Worm (Caenorhabditis elegans): ENCODE measurements around the gene F56B3.6.

DNA sequence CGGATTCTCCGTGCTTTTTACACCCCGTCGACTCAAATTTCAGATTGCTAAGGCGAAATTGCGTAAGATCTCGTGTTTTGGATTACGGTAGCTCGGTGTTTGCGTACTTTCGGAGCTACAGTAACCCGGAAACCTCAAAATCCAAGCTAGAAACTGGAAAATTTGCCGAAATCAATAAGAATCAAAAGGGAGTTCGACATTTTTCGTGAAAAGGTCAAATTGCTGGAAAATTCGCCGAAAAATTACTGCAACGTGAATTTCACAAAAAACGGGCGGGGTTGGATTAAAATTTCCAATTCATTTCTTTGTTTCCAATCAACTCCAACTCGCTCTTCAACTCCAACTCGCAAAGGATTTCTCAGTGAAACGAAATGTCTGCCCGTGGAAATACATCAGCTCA lies at the start of gene F56B3.6:
- TF ChIP-seq unc-39 (tag; optimal IDR thresholded peaks at IDR 0.05) (no peak), ces-1 (GFP tag; optimal IDR thresholded peaks at IDR 0.05) (no peak), pha-4 (tag; optimal IDR thresholded peaks at IDR 0.05) (no peak)
